Fruit fly (Drosophila melanogaster): ENCODE data around the gene CG7840.
A peak's percentile ranks its signal among the peaks of the same experiment; 100 is the strongest.

Gene CG7840

DNA sequence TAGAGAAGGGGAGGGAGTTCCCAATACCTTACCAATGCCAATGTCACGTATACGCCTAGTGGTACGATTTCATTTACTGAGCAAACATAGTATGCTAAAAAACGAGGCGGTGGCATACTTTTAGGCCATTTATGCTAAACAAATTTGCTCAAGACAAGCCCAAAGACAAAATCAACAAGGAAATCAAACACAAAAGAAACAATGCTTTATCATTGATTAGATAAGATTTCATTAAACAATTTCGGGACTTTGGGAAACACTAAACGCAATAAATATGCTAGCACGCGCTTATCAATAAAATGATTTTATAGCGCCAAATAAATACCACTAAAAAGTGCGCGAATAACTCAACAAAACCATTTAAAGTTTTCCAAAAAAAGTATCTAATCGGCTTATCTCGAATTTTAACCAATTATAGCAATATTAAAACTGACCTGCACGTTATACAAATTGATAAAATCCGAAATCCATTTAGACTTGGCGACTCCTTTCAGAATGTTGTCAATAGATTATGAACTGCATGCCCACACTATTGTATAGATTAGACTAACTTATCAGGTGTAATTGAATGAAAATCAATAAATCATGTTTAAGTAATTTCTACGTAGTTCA is 45.3 kb downstream of the CG7840 start (continued):
- TF ChIP-seq tgo (GFP tag; IDR thresholded peaks at IDR 0.05) (no peak), dpn (GFP tag; optimal IDR thresholded peaks at IDR 0.05) (peak in 1 of 2 experiments; percentile 21), pnt (GFP tag; optimal IDR thresholded peaks at IDR 0.05) (no peak), luna (GFP tag; optimal IDR thresholded peaks at IDR 0.05) (peak; percentile 35), hb (GFP tag; IDR thresholded peaks at IDR 0.05; ENCODE audit: partially characterized antibody) (no peak), gsb-n (tag; optimal IDR thresholded peaks at IDR 0.05) (no peak), CG2120 (GFP tag; optimal IDR thresholded peaks at IDR 0.05) (peak; percentile 36), Drgx (GFP tag; IDR thresholded peaks at IDR 0.05) (no peak), CG42726 (GFP tag; IDR thresholded peaks at IDR 0.05; ENCODE audit: partially characterized antibody) (no peak), row (GFP tag; IDR thresholded peaks at IDR 0.05) (no peak), mirr (GFP tag; optimal IDR thresholded peaks at IDR 0.05) (peak; percentile 73), hth (optimal IDR thresholded peaks at IDR 0.05) (no peak), Fer1 (GFP tag; optimal IDR thresholded peaks at IDR 0.05) (peak; percentile 75), fd3F (GFP tag; optimal IDR thresholded peaks at IDR 0.05) (peak; percentile 28), TFAM (GFP tag; optimal IDR thresholded peaks at IDR 0.05) (no peak), Neu2 (GFP tag; optimal IDR thresholded peaks at IDR 0.05; ENCODE audit: borderline replicate concordance) (no peak), grau (tag; optimal IDR thresholded peaks at IDR 0.05) (peak; percentile 25), en (GFP tag; optimal IDR thresholded peaks at IDR 0.05) (no peak), CG10209 (GFP tag; optimal IDR thresholded peaks at IDR 0.05) (peak; percentile 31), CG17359 (tag; optimal IDR thresholded peaks at IDR 0.05) (peak; percentile 59), otp (GFP tag; IDR thresholded peaks at IDR 0.05) (0 out of 3 replicates have a peak, but pooled peaks have one; percentile 26), zf30C (GFP tag; optimal IDR thresholded peaks at IDR 0.05) (no peak), CG17385 (GFP tag; optimal IDR thresholded peaks at IDR 0.05) (peak; percentile 55), pfk (GFP tag; optimal IDR thresholded peaks at IDR 0.05) (no peak), Meics (GFP tag; optimal IDR thresholded peaks at IDR 0.05) (peak; percentile 58), pan (optimal IDR thresholded peaks at IDR 0.05) (no peak), pan (GFP tag; optimal IDR thresholded peaks at IDR 0.05 in 1 of 2, IDR thresholded peaks at IDR 0.05 in 1 of 2) (peak in 1 of 2 experiments; percentile 35), rib (GFP tag; IDR thresholded peaks at IDR 0.05) (peak; percentile 33; the same call in 1 of the 2 replicates), Hand (GFP tag; optimal IDR thresholded peaks at IDR 0.05) (peak; percentile 52), Six4 (GFP tag; optimal IDR thresholded peaks at IDR 0.05) (no peak), CG12769 (tag; optimal IDR thresholded peaks at IDR 0.05) (peak; percentile 65), Ptx1 (GFP tag; IDR thresholded peaks at IDR 0.05) (no peak), CG3407 (GFP tag; optimal IDR thresholded peaks at IDR 0.05) (peak; percentile 32), crc (GFP tag; optimal IDR thresholded peaks at IDR 0.05) (no peak), peb (GFP tag; IDR thresholded peaks at IDR 0.05) (no peak), CG4707 (GFP tag; optimal IDR thresholded peaks at IDR 0.05) (peak; percentile 35), fd96Cb (tag; optimal IDR thresholded peaks at IDR 0.05) (no peak), Xbp1 (GFP tag; optimal IDR thresholded peaks at IDR 0.05) (no peak), Hmr (GFP tag; optimal IDR thresholded peaks at IDR 0.05) (peak; percentile 74), schlank (tag; optimal IDR thresholded peaks at IDR 0.05) (peak; percentile 36), chinmo (GFP tag; IDR thresholded peaks at IDR 0.05; ENCODE audit: partially characterized antibody) (no peak), hbn (GFP tag; IDR thresholded peaks at IDR 0.05; ENCODE audit: partially characterized antibody) (no peak), CG5180 (GFP tag; optimal IDR thresholded peaks at IDR 0.05) (peak; percentile 35), nerfin-2 (GFP tag; IDR thresholded peaks at IDR 0.05; ENCODE audit: partially characterized antibody) (no peak), Jarid2 (GFP tag; optimal IDR thresholded peaks at IDR 0.05) (peak; percentile 19), sna (GFP tag; IDR thresholded peaks at IDR 0.05; ENCODE audit: partially characterized antibody) (no peak), ash1 (GFP tag; optimal IDR thresholded peaks at IDR 0.05) (no peak), CG8290 (GFP tag; optimal IDR thresholded peaks at IDR 0.05) (no peak), CG8290 (tag; optimal IDR thresholded peaks at IDR 0.05) (peak in 1 of 2 experiments; percentile 63), Dll (GFP tag; IDR thresholded peaks at IDR 0.05; ENCODE audit: partially characterized antibody) (no peak)

All from whole organism, embryonic.